Fruit fly (Drosophila melanogaster): Measurements from ENCODE around the gene CG8661.

Gene CG8661

DNA sequence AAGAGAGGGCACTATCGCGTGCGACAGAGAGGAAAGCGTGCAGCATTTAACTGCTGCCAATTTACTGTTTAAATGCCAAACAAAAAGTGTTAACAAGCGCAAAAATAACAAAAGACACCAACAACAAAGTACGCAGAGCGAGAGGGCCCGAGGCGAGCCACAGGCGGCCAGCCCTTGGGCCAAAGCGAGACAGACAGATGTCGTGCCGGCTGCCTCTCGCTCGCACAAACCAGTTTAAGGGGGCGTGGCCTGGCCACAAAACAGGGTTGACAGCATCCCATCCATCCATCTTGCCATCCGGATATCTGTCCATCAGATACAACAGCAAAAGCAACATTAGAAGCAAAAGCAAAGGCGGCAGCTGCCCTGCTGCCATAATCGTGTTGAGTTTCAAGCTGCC is 29.0 kb upstream of the CG8661 start (continued):
- no peak for TF ChIP-seq dan (GFP tag; IDR thresholded peaks at IDR 0.05)
- peak; percentile 90 for TF ChIP-seq CG4360 (GFP tag; IDR thresholded peaks at IDR 0.05)
- TF ChIP-seq Aef1 (GFP tag; IDR thresholded peaks at IDR 0.05) = peak; percentile 31; the same call in 1 of the 3 replicates
- no peak for TF ChIP-seq CkIIα-i1 (GFP tag; IDR thresholded peaks at IDR 0.05)
- no peak for TF ChIP-seq tx (GFP tag; optimal IDR thresholded peaks at IDR 0.05)
- no peak for TF ChIP-seq Bgb (GFP tag; IDR thresholded peaks at IDR 0.05; ENCODE audit: partially characterized antibody)
- no peak for TF ChIP-seq grau (tag; optimal IDR thresholded peaks at IDR 0.05)
- TF ChIP-seq crol (GFP tag; IDR thresholded peaks at IDR 0.05) = no peak
- no peak for TF ChIP-seq Sry-β (GFP tag; optimal IDR thresholded peaks at IDR 0.05)
- no peak for TF ChIP-seq Bteb2 (GFP tag; optimal IDR thresholded peaks at IDR 0.05)
- TF ChIP-seq CG8388 (GFP tag; optimal IDR thresholded peaks at IDR 0.05) = no peak
- TF ChIP-seq seq (GFP tag; IDR thresholded peaks at IDR 0.05) = peak; percentile 65; the same call in 1 of the 2 replicates
- TF ChIP-seq usp (GFP tag; optimal IDR thresholded peaks at IDR 0.05) = no peak
- TF ChIP-seq Opbp (GFP tag; IDR thresholded peaks at IDR 0.05; ENCODE audit: partially characterized antibody) = peak; percentile 19; the same call in 1 of the 3 replicates
- TF ChIP-seq CG7357 (GFP tag; IDR thresholded peaks at IDR 0.05) = no peak
- TF ChIP-seq Myb (GFP tag; optimal IDR thresholded peaks at IDR 0.05) = no peak
- TF ChIP-seq Mad (GFP tag; optimal IDR thresholded peaks at IDR 0.05) = no peak
- no peak for TF ChIP-seq maf-S (GFP tag; optimal IDR thresholded peaks at IDR 0.05)
- no peak for TF ChIP-seq Taf1 (GFP tag; IDR thresholded peaks at IDR 0.05)
- no peak for TF ChIP-seq CG11085 (GFP tag; IDR thresholded peaks at IDR 0.05)
- TF ChIP-seq B-H2 (GFP tag; optimal IDR thresholded peaks at IDR 0.05) = peak; percentile 50
- TF ChIP-seq ewg (GFP tag; optimal IDR thresholded peaks at IDR 0.05) = peak; percentile 21
- TF ChIP-seq abd-A (tag; optimal IDR thresholded peaks at IDR 0.05) = peak; percentile 17
- peak; percentile 1 for TF ChIP-seq CoRest (tag; optimal IDR thresholded peaks at IDR 0.05)
- TF ChIP-seq Jarid2 (GFP tag; optimal IDR thresholded peaks at IDR 0.05) = peak; percentile 63
- TF ChIP-seq lola (GFP tag; optimal IDR thresholded peaks at IDR 0.05) = no peak
- TF ChIP-seq tll (GFP tag; optimal IDR thresholded peaks at IDR 0.05) = peak in 1 of 2 experiments; percentile 14
- TF ChIP-seq Stat92E (GFP tag; optimal IDR thresholded peaks at IDR 0.05) = no peak
- no peak for TF ChIP-seq NfI (GFP tag; optimal IDR thresholded peaks at IDR 0.05)
- peak; percentile 78 for TF ChIP-seq CG8478 (optimal IDR thresholded peaks at IDR 0.05)
- no peak for TF ChIP-seq CG17361 (GFP tag; IDR thresholded peaks at IDR 0.05)
- peak; percentile 37 for TF ChIP-seq CG3065 (GFP tag; optimal IDR thresholded peaks at IDR 0.05)
- TF ChIP-seq H15 (GFP tag; IDR thresholded peaks at IDR 0.05) = no peak
- 0 out of 2 replicates have a peak, but pooled peaks have one; percentile 48 for TF ChIP-seq CG42726 (GFP tag; IDR thresholded peaks at IDR 0.05; ENCODE audit: partially characterized antibody)
- no peak for TF ChIP-seq CG17359 (tag; optimal IDR thresholded peaks at IDR 0.05)
- no peak for TF ChIP-seq ems (GFP tag; optimal IDR thresholded peaks at IDR 0.05)
- TF ChIP-seq Ada2b (GFP tag; IDR thresholded peaks at IDR 0.05) = no peak
- TF ChIP-seq cato (GFP tag; optimal IDR thresholded peaks at IDR 0.05; ENCODE audit: borderline replicate concordance) = no peak
- no peak for TF ChIP-seq HLH54F (GFP tag; optimal IDR thresholded peaks at IDR 0.05)
- no peak for TF ChIP-seq CG4854 (GFP tag; optimal IDR thresholded peaks at IDR 0.05)
- TF ChIP-seq vvl (GFP tag; IDR thresholded peaks at IDR 0.05) = 0 out of 2 replicates have a peak, but pooled peaks have one; percentile 14
- TF ChIP-seq CG3838 (GFP tag; optimal IDR thresholded peaks at IDR 0.05) = no peak
- TF ChIP-seq CG10366 (GFP tag; IDR thresholded peaks at IDR 0.05) = no peak
- TF ChIP-seq CG11696 (GFP tag; IDR thresholded peaks at IDR 0.05) = no peak
- TF ChIP-seq pb (GFP tag; optimal IDR thresholded peaks at IDR 0.05) = no peak
- TF ChIP-seq CG8290 (GFP tag; optimal IDR thresholded peaks at IDR 0.05) = no peak
- no peak for TF ChIP-seq CG8290 (tag; optimal IDR thresholded peaks at IDR 0.05)
- TF ChIP-seq Med (GFP tag) = no peak
- no peak for TF ChIP-seq Spps (tag; optimal IDR thresholded peaks at IDR 0.05)
- TF ChIP-seq D (optimal IDR thresholded peaks at IDR 0.05) = no peak
- TF ChIP-seq D (GFP tag; optimal IDR thresholded peaks at IDR 0.05) = no peak
- TF ChIP-seq Hr78 (GFP tag; optimal IDR thresholded peaks at IDR 0.05) = no peak
